Worm (Caenorhabditis elegans) whole organism, young adult: ENCODE data around the gene F10G7.10.

Experiments
- F22D6.2 ChIP-seq: sonication (generic microtip); optimal IDR thresholded peaks from 2 replicates; lab custom pipeline; 2016; ENCODE audit warnings: mild to moderate bottlenecking, missing genetic modification characterization, missing compliant biosample characterization
- K12H6.12 ChIP-seq: fragments of 200-800 bp; sonication (Bioruptor generic); optimal IDR thresholded peaks from 2 replicates; lab custom pipeline; 2018; ENCODE audit warnings: mild to moderate bottlenecking, missing genetic modification characterization, missing compliant biosample characterization
- Y53G8AR.9 ChIP-seq: fragments of 200-800 bp; sonication (Bioruptor generic); conservative IDR thresholded peaks from 2 replicates; pipeline ENCODE4 v1.3.6; 2022; ENCODE audit warnings: missing genetic modification reagents, missing genetic modification characterization, missing compliant biosample characterization
- Y95B8A.8 ChIP-seq: fragments of 200-800 bp; sonication (Bioruptor generic); IDR thresholded peaks from 2 replicates; pipeline ENCODE4 v1.3.6; 2022; ENCODE audit warnings: missing genetic modification reagents, missing genetic modification characterization, missing compliant biosample characterization
- attf-5 ChIP-seq: fragments of 200-800 bp; sonication (Bioruptor generic); optimal IDR thresholded peaks from 2 replicates; lab custom pipeline; 2018; ENCODE audit warnings: mild to moderate bottlenecking, missing genetic modification characterization, missing compliant biosample characterization
- dox-1 ChIP-seq: fragments of 200-800 bp; sonication (Bioruptor generic); IDR thresholded peaks from 2 replicates; pipeline ENCODE4 v1.3.6; 2022; ENCODE audit warnings: missing genetic modification reagents, missing genetic modification characterization, missing compliant biosample characterization
- egrh-3 ChIP-seq: fragments of 200-800 bp; sonication (Bioruptor generic); IDR thresholded peaks from 2 replicates; pipeline ENCODE4 v1.3.6; 2022; ENCODE audit warnings: missing genetic modification reagents, missing genetic modification characterization, missing compliant biosample characterization
- him-1 ChIP-seq: sonication (generic microtip); optimal IDR thresholded peaks from 2 replicates; lab custom pipeline; 2016; ENCODE audit warnings: missing genotype, missing genetic modification reagents, missing genetic modification characterization, missing compliant biosample characterization
- hmg-1.2 ChIP-seq: fragments of 200-800 bp; sonication (Bioruptor generic); IDR thresholded peaks from 2 replicates; pipeline ENCODE4 v1.3.6; 2022; ENCODE audit warnings: missing genetic modification reagents, missing genetic modification characterization, missing compliant biosample characterization
- lin-35 ChIP-seq, 3 experiments: fragments of 150-350 bp in 2 of 3; sonication (generic microtip) in 1 of 3; optimal IDR thresholded peaks; 2 replicates each; lab custom pipeline; 2014 to 2018; ENCODE audit warnings: missing biosample characterization in 3 of 3, missing genetic modification characterization in 3 of 3, missing genetic modification reagents in 3 of 3
- nfyb-1 ChIP-seq: fragments of 200-800 bp; sonication (Bioruptor generic); IDR thresholded peaks from 2 replicates; pipeline ENCODE4 v1.3.6; 2022; ENCODE audit warnings: missing genetic modification reagents, missing genetic modification characterization, missing compliant biosample characterization
- pha-4 ChIP-seq: fragments of 150-350 bp; sonication (generic microtip); optimal IDR thresholded peaks from 2 replicates; lab custom pipeline; 2014; ENCODE audit warnings: missing biosample characterization, missing genetic modification reagents, missing genetic modification characterization
- snpc-4 ChIP-seq, 5 experiments: fragments of 150-350 bp in 1 of 5; sonication (generic microtip) in 4 of 5; optimal IDR thresholded peaks; 2 replicates each; lab custom pipeline; 2014 to 2018; ENCODE audit warnings: missing genetic modification characterization in 5 of 5, missing biosample characterization in 3 of 5, antibody characterized with exemption in 2 of 5, mild to moderate bottlenecking in 2 of 5, missing compliant biosample characterization in 2 of 5, missing genotype in 2 of 5, moderate library complexity in 2 of 5, missing genetic modification reagents in 1 of 5
- ztf-22 ChIP-seq: fragments of 200-800 bp; sonication (Bioruptor generic); optimal IDR thresholded peaks from 2 replicates; lab custom pipeline; 2018; ENCODE audit warnings: mild to moderate bottlenecking, missing genetic modification characterization, moderate library complexity, missing compliant biosample characterization

DNA sequence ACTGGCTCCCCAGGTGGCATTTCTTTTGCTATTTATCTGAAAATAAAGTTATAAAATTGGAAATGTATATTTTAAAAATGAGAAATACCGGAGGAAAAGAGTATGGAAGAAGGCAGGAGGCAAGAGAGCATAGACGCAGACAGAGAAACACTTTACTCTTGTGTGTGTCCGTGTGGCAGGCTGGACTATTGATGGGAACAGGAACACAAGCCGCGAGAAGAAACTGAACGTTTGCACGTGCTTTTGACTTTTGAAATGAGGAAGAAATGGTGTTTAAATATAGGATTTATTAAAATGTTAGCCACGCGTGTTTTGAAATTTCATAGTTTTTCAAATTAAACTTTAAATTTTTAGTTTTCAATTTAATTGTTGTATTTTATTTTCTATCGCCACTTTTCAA lies at the start of gene F10G7.10:
- peak; percentile 46 for TF ChIP-seq attf-5
- TF ChIP-seq snpc-4 (GFP tag; optimal IDR thresholded peaks at IDR 0.05; lab: Kevin White, UChicago): no peak
- TF ChIP-seq snpc-4 (tag; optimal IDR thresholded peaks at IDR 0.05; lab: Kevin White, UChicago): no peak
- TF ChIP-seq egrh-3 (GFP tag; lab: Robert Waterston, UW): no peak
- TF ChIP-seq ztf-22 (GFP tag; lab: Kevin White, UChicago): no peak
- TF ChIP-seq Y95B8A.8 (GFP tag; lab: Robert Waterston, UW): no peak
- no peak for TF ChIP-seq nfyb-1 (GFP tag; lab: Robert Waterston, UW)
- no peak for TF ChIP-seq him-1 (tag; lab: Kevin White, UChicago)
- TF ChIP-seq hmg-1.2: peak; percentile 35; the same call in 1 of the 2 replicates
- TF ChIP-seq K12H6.12: no peak
- no peak for TF ChIP-seq dox-1 (GFP tag; lab: Robert Waterston, UW)
- no peak for TF ChIP-seq Y53G8AR.9 (GFP tag; lab: Robert Waterston, UW)
- TF ChIP-seq lin-35 (GFP tag; optimal IDR thresholded peaks at IDR 0.05; lab: Kevin White, UChicago): no peak
- no peak for TF ChIP-seq F22D6.2 (tag; lab: Kevin White, UChicago)
- no peak for TF ChIP-seq pha-4 (tag; lab: Kevin White, UChicago)
